Fruit fly (Drosophila melanogaster) whole organism: Measurements from ENCODE around the gene ApepP.

Experiments
- CG8478 ChIP-seq: fragments of >200 bp; optimal IDR thresholded peaks from 2 replicates; lab custom pipeline; 2018; ENCODE audit warnings: inconsistent platforms
- EcR ChIP-seq, 2 experiments: fragments of >200 bp; optimal IDR thresholded peaks; 2 replicates each; lab custom pipeline; 2017; ENCODE audit warnings: missing biosample characterization in 2 of 2, missing genetic modification characterization in 2 of 2, missing genetic modification reagents in 2 of 2
- pan ChIP-seq: fragments of >200 bp; optimal IDR thresholded peaks from 2 replicates; lab custom pipeline; 2017
- psq ChIP-seq: fragments of >200 bp; optimal IDR thresholded peaks from 2 replicates; lab custom pipeline; 2017

dm6 chr2L:16868897-16869324 is 41.3 kb downstream of the ApepP start:
- TF ChIP-seq pan (lab: Kevin White, UChicago) (no peak), EcR (GFP tag; optimal IDR thresholded peaks at IDR 0.05; lab: Kevin White, UChicago) (no peak), CG8478 (no peak), psq (lab: Kevin White, UChicago) (no peak)
